Fruit fly (Drosophila melanogaster) whole organism, embryonic: Measurements from ENCODE around the gene smid.
A peak's percentile ranks its signal among the peaks of the same experiment; 100 is the strongest.

Source experiments
- Bteb2 ChIP-seq: fragments of 200-800 bp; sonication (Bioruptor generic); optimal IDR thresholded peaks from 2 replicates; lab custom pipeline; 2016; ENCODE audit warnings: missing biosample characterization, missing genetic modification characterization
- CG10366 ChIP-seq: fragments of 200-800 bp; sonication (Bioruptor generic); IDR thresholded peaks from 2 replicates; pipeline ENCODE4 v1.3.6; 2022; ENCODE audit warnings: missing biosample characterization, missing genetic modification characterization
- CG11085 ChIP-seq: fragments of 200-800 bp; sonication (Bioruptor generic); IDR thresholded peaks from 2 replicates; pipeline ENCODE4 v1.3.6; 2022; ENCODE audit warnings: missing biosample characterization, missing genetic modification characterization
- CG12219 ChIP-seq: fragments of 200-800 bp; sonication (Bioruptor generic); optimal IDR thresholded peaks from 3 replicates; lab custom pipeline; 2018; ENCODE audit warnings: missing biosample characterization, mild to moderate bottlenecking, missing genetic modification characterization
- CG12391 ChIP-seq: fragments of 200-800 bp; sonication (Bioruptor generic); optimal IDR thresholded peaks from 3 replicates; lab custom pipeline; 2018; ENCODE audit warnings: missing biosample characterization, mild to moderate bottlenecking, missing genetic modification characterization, moderate library complexity
- CG12659 ChIP-seq: fragments of 200-800 bp; sonication (Bioruptor generic); optimal IDR thresholded peaks from 3 replicates; lab custom pipeline; 2017; ENCODE audit warnings: mild to moderate bottlenecking, missing biosample characterization, missing genetic modification reagents, missing genetic modification characterization
- CG13287 ChIP-seq: fragments of 200-800 bp; sonication (Bioruptor generic); IDR thresholded peaks from 2 replicates; pipeline ENCODE4 v1.3.6; 2022; ENCODE audit warnings: missing biosample characterization, missing genetic modification characterization; ENCODE audit not compliant: partially characterized antibody
- CG1529 ChIP-seq: fragments of 200-800 bp; sonication (Bioruptor generic); optimal IDR thresholded peaks from 3 replicates; lab custom pipeline; 2018; ENCODE audit warnings: missing biosample characterization, missing genetic modification characterization
- CG2712 ChIP-seq: fragments of 200-800 bp; optimal IDR thresholded peaks from 3 replicates; lab custom pipeline; 2019; ENCODE audit warnings: missing biosample characterization, mild to moderate bottlenecking, missing genetic modification characterization, moderate library complexity
- CG30431 ChIP-seq: fragments of 200-800 bp; sonication (Bioruptor generic); optimal IDR thresholded peaks from 2 replicates; lab custom pipeline; 2017; ENCODE audit warnings: missing biosample characterization, missing genetic modification characterization
- CG33213 ChIP-seq: fragments of 200-800 bp; sonication (Bioruptor generic); optimal IDR thresholded peaks from 3 replicates; lab custom pipeline; 2016; ENCODE audit warnings: missing biosample characterization, missing genetic modification characterization
- CG34376 ChIP-seq: fragments of 200-800 bp; sonication (Bioruptor generic); optimal IDR thresholded peaks from 2 replicates; lab custom pipeline; 2018; ENCODE audit warnings: missing biosample characterization, mild to moderate bottlenecking, missing genetic modification characterization
- CG4707 ChIP-seq: fragments of 200-800 bp; sonication (Bioruptor generic); optimal IDR thresholded peaks from 2 replicates; lab custom pipeline; 2018; ENCODE audit warnings: missing biosample characterization, mild to moderate bottlenecking, missing genetic modification characterization, moderate library complexity
- CG6791 ChIP-seq: fragments of 200-800 bp; sonication (Bioruptor generic); IDR thresholded peaks from 3 replicates; pipeline ENCODE4 v1.3.6; 2022; ENCODE audit warnings: missing biosample characterization, missing genetic modification characterization; ENCODE audit not compliant: partially characterized antibody
- CG7839 ChIP-seq: fragments of 200-800 bp; sonication (Bioruptor generic); optimal IDR thresholded peaks from 3 replicates; lab custom pipeline; 2018; ENCODE audit warnings: missing biosample characterization, mild to moderate bottlenecking, missing genetic modification characterization, moderate library complexity
- CG8944 ChIP-seq: fragments of 200-800 bp; sonication (Bioruptor generic); optimal IDR thresholded peaks from 3 replicates; lab custom pipeline; 2016; ENCODE audit warnings: missing biosample characterization, missing genetic modification characterization
- CkIIα-i1 ChIP-seq: fragments of 200-800 bp; sonication (Bioruptor generic); IDR thresholded peaks from 2 replicates; pipeline ENCODE4 v1.3.6; 2022; ENCODE audit warnings: missing biosample characterization, missing genetic modification characterization
- Dad ChIP-seq: fragments of 200-800 bp; sonication (Bioruptor generic); optimal IDR thresholded peaks from 3 replicates; lab custom pipeline; 2016; ENCODE audit warnings: missing biosample characterization, missing genetic modification characterization
- Dll ChIP-seq: fragments of 200-800 bp; sonication (Bioruptor generic); IDR thresholded peaks from 4 replicates; pipeline ENCODE4 v1.3.6; 2022; ENCODE audit warnings: missing biosample characterization, missing genetic modification characterization; ENCODE audit not compliant: partially characterized antibody
- Gug ChIP-seq: fragments of 200-800 bp; sonication (Bioruptor generic); IDR thresholded peaks from 4 replicates; pipeline ENCODE4 v1.3.6; 2022; ENCODE audit warnings: missing biosample characterization, missing genetic modification characterization
- Hr78 ChIP-seq, 2 experiments: fragments of 200-800 bp in 1 of 2; fragments of >200 bp in 1 of 2; sonication (Bioruptor generic) in 1 of 2; optimal IDR thresholded peaks; 2 replicates each; lab custom pipeline; 2017 to 2019; ENCODE audit warnings: missing biosample characterization in 2 of 2, missing genetic modification characterization in 2 of 2, mild to moderate bottlenecking in 1 of 2, moderate library complexity in 1 of 2
- MBD-R2 ChIP-seq: fragments of 200-800 bp; sonication (Bioruptor generic); IDR thresholded peaks from 2 replicates; pipeline ENCODE4 v1.3.6; 2022; ENCODE audit warnings: missing biosample characterization, missing genetic modification characterization
- NC2β ChIP-seq: fragments of 200-800 bp; sonication (Bioruptor generic); optimal IDR thresholded peaks from 2 replicates; lab custom pipeline; 2016; ENCODE audit warnings: missing biosample characterization, missing genetic modification characterization
- Nf-YB ChIP-seq: fragments of 200-800 bp; sonication (Bioruptor generic); optimal IDR thresholded peaks from 3 replicates; lab custom pipeline; 2019; ENCODE audit warnings: missing biosample characterization, mild to moderate bottlenecking, missing genetic modification characterization, moderate library complexity
- PHDP ChIP-seq: fragments of 200-800 bp; sonication (Bioruptor generic); optimal IDR thresholded peaks from 3 replicates; lab custom pipeline; 2018; ENCODE audit warnings: missing biosample characterization, mild to moderate bottlenecking, missing genetic modification characterization, moderate library complexity
- Spps ChIP-seq: fragments of 200-800 bp; sonication (Bioruptor generic); optimal IDR thresholded peaks from 2 replicates; lab custom pipeline; 2018; ENCODE audit warnings: missing biosample characterization, mild to moderate bottlenecking, missing genetic modification characterization
- Taf1 ChIP-seq: fragments of 200-800 bp; sonication (Bioruptor generic); IDR thresholded peaks from 2 replicates; pipeline ENCODE4 v1.3.6; 2022; ENCODE audit warnings: missing biosample characterization, missing genetic modification characterization
- al ChIP-seq: fragments of 200-800 bp; sonication (Bioruptor generic); IDR thresholded peaks from 2 replicates; pipeline ENCODE4 v1.3.6; 2022; ENCODE audit warnings: missing biosample characterization, missing genetic modification characterization
- ato ChIP-seq: fragments of 200-800 bp; sonication (Bioruptor generic); IDR thresholded peaks from 2 replicates; pipeline ENCODE4 v1.3.6; 2022; ENCODE audit warnings: missing biosample characterization, missing genetic modification characterization; ENCODE audit not compliant: partially characterized antibody
- dmrt11E ChIP-seq: fragments of 200-800 bp; sonication (Bioruptor generic); optimal IDR thresholded peaks from 3 replicates; lab custom pipeline; 2018; ENCODE audit warnings: missing biosample characterization, mild to moderate bottlenecking, missing genetic modification characterization, moderate library complexity
- emc ChIP-seq: fragments of 200-800 bp; sonication (Bioruptor generic); optimal IDR thresholded peaks from 2 replicates; lab custom pipeline; 2016; ENCODE audit warnings: missing biosample characterization, missing genetic modification characterization
- en ChIP-seq: fragments of 200-800 bp; sonication (Bioruptor generic); optimal IDR thresholded peaks from 2 replicates; lab custom pipeline; 2016; ENCODE audit warnings: missing biosample characterization, missing genetic modification characterization
- fd3F ChIP-seq: fragments of 200-800 bp; sonication (Bioruptor generic); optimal IDR thresholded peaks from 2 replicates; lab custom pipeline; 2018; ENCODE audit warnings: missing biosample characterization, mild to moderate bottlenecking, missing genetic modification characterization, moderate library complexity
- gcm2 ChIP-seq: fragments of 200-800 bp; sonication (Bioruptor generic); optimal IDR thresholded peaks from 2 replicates; lab custom pipeline; 2016; ENCODE audit warnings: missing biosample characterization, missing genetic modification characterization
- hb ChIP-seq: fragments of 200-800 bp; sonication (Bioruptor generic); IDR thresholded peaks from 3 replicates; pipeline ENCODE4 v1.3.6; 2022; ENCODE audit warnings: missing biosample characterization, missing genetic modification characterization; ENCODE audit not compliant: partially characterized antibody
- ken ChIP-seq: fragments of 200-800 bp; sonication (Bioruptor generic); IDR thresholded peaks from 3 replicates; pipeline ENCODE4 v1.3.6; 2022; ENCODE audit warnings: missing biosample characterization, missing genetic modification characterization
- lbe ChIP-seq: fragments of 200-800 bp; sonication (Bioruptor generic); optimal IDR thresholded peaks from 2 replicates; lab custom pipeline; 2016; ENCODE audit warnings: missing biosample characterization, mild to moderate bottlenecking, missing genetic modification characterization
- lov ChIP-seq, 2 experiments: fragments of 200-800 bp in 1 of 2; fragments of >200 bp in 1 of 2; sonication (Bioruptor generic) in 1 of 2; IDR thresholded peaks in 1 of 2; optimal IDR thresholded peaks in 1 of 2; 2 replicates in 1 of 2; 3 replicates in 1 of 2; pipeline versions ENCODE4 v1.3.6 to Lab custom; 2017 to 2022; ENCODE audit warnings: missing biosample characterization in 1 of 2, missing genetic modification characterization in 1 of 2
- nerfin-1 ChIP-seq: fragments of 200-800 bp; sonication (Bioruptor generic); optimal IDR thresholded peaks from 3 replicates; lab custom pipeline; 2019; ENCODE audit warnings: missing biosample characterization, mild to moderate bottlenecking, missing genetic modification characterization, moderate library complexity
- nmo ChIP-seq: fragments of 200-800 bp; sonication (Bioruptor generic); optimal IDR thresholded peaks from 2 replicates; lab custom pipeline; 2018; ENCODE audit warnings: missing biosample characterization, mild to moderate bottlenecking, missing genetic modification characterization, moderate library complexity
- pfk ChIP-seq: fragments of 200-800 bp; sonication (Bioruptor generic); optimal IDR thresholded peaks from 2 replicates; lab custom pipeline; 2018; ENCODE audit warnings: missing biosample characterization, mild to moderate bottlenecking, missing genetic modification characterization, moderate library complexity
- ro ChIP-seq: fragments of 200-800 bp; sonication (Bioruptor generic); IDR thresholded peaks from 2 replicates; pipeline ENCODE4 v1.3.6; 2022; ENCODE audit warnings: missing biosample characterization, missing genetic modification characterization
- schlank ChIP-seq: fragments of 200-800 bp; sonication (Bioruptor generic); optimal IDR thresholded peaks from 2 replicates; lab custom pipeline; 2018; ENCODE audit warnings: missing biosample characterization, mild to moderate bottlenecking, missing genetic modification characterization
- scrt ChIP-seq: fragments of 200-800 bp; sonication (Bioruptor generic); optimal IDR thresholded peaks from 2 replicates; lab custom pipeline; 2018; ENCODE audit warnings: missing biosample characterization, mild to moderate bottlenecking, missing genetic modification characterization, moderate library complexity
- ssp ChIP-seq: fragments of 200-800 bp; sonication (Bioruptor generic); IDR thresholded peaks from 2 replicates; pipeline ENCODE4 v1.3.6; 2022; ENCODE audit warnings: missing biosample characterization, missing genetic modification characterization
- stwl ChIP-seq: fragments of 200-800 bp; sonication (Bioruptor generic); optimal IDR thresholded peaks from 3 replicates; lab custom pipeline; 2018; ENCODE audit warnings: missing biosample characterization, mild to moderate bottlenecking, missing genetic modification characterization, moderate library complexity
- tll ChIP-seq, 2 experiments: fragments of 200-800 bp in 1 of 2; fragments of >200 bp in 1 of 2; sonication (Bioruptor generic) in 1 of 2; optimal IDR thresholded peaks; 2 replicates each; lab custom pipeline; 2017 to 2019; ENCODE audit warnings: missing biosample characterization in 2 of 2, missing genetic modification characterization in 2 of 2, mild to moderate bottlenecking in 1 of 2, moderate library complexity in 1 of 2
- vfl ChIP-seq: fragments of 200-800 bp; sonication (Bioruptor generic); optimal IDR thresholded peaks from 2 replicates; lab custom pipeline; 2016; ENCODE audit warnings: missing biosample characterization, missing genetic modification characterization

The smid gene

dm6 chr3L:7370231-7370882, 11.1 kb upstream of the smid start (continued):
- TF ChIP-seq en (GFP tag; lab: Kevin White, UChicago) (no peak), ssp (GFP tag; lab: Robert Waterston, UW) (no peak), Gug (no peak), nerfin-1 (tag; lab: Kevin White, UChicago) (peak; percentile 93), nmo (GFP tag; lab: Kevin White, UChicago) (peak; percentile 45), tll (GFP tag; optimal IDR thresholded peaks at IDR 0.05; lab: Kevin White, UChicago) (peak in 1 of 2 experiments; percentile 30), emc (GFP tag; lab: Kevin White, UChicago) (no peak), schlank (tag; lab: Kevin White, UChicago) (no peak), CG8944 (GFP tag; lab: Kevin White, UChicago) (no peak), CG12391 (no peak), CG34376 (GFP tag; lab: Kevin White, UChicago) (peak; percentile 7), MBD-R2 (GFP tag; lab: Robert Waterston, UW) (no peak), pfk (peak; percentile 21), CG10366 (GFP tag; lab: Robert Waterston, UW) (no peak), Bteb2 (GFP tag; lab: Kevin White, UChicago) (no peak), ken (GFP tag; lab: Robert Waterston, UW) (no peak), gcm2 (GFP tag; lab: Kevin White, UChicago) (no peak), CG33213 (GFP tag; lab: Kevin White, UChicago) (no peak), Dad (GFP tag; lab: Kevin White, UChicago) (no peak), Hr78 (GFP tag; optimal IDR thresholded peaks at IDR 0.05; lab: Kevin White, UChicago) (no peak), PHDP (tag; lab: Kevin White, UChicago) (no peak), CG7839 (tag; lab: Kevin White, UChicago) (no peak), al (GFP tag; lab: Robert Waterston, UW) (no peak), stwl (tag; lab: Kevin White, UChicago) (no peak), ato (GFP tag; lab: Robert Waterston, UW) (0 out of 2 replicates have a peak, but pooled peaks have one; percentile 24), CG1529 (GFP tag; lab: Kevin White, UChicago) (no peak), Taf1 (no peak), Spps (tag; lab: Kevin White, UChicago) (no peak), CG12659 (peak; percentile 37), scrt (peak; percentile 64), ro (GFP tag; lab: Robert Waterston, UW) (no peak), lov (optimal IDR thresholded peaks at IDR 0.05; lab: Kevin White, UChicago) (no peak), lov (GFP tag; IDR thresholded peaks at IDR 0.05; lab: Robert Waterston, UW) (no peak), CkIIα-i1 (GFP tag; lab: Robert Waterston, UW) (no peak), NC2β (GFP tag; lab: Kevin White, UChicago) (no peak), fd3F (GFP tag; lab: Kevin White, UChicago) (no peak), vfl (GFP tag; lab: Kevin White, UChicago) (no peak), Nf-YB (GFP tag; lab: Kevin White, UChicago) (no peak), hb (peak; percentile 20; the same call in 1 of the 3 replicates), CG2712 (tag; lab: Kevin White, UChicago) (peak; percentile 12), lbe (GFP tag; lab: Kevin White, UChicago) (no peak), dmrt11E (no peak), CG13287 (GFP tag; lab: Robert Waterston, UW) (peak; percentile 21; the same call in 1 of the 2 replicates), Dll (GFP tag; lab: Robert Waterston, UW) (0 out of 4 replicates have a peak, but pooled peaks have one; percentile 21), CG30431 (GFP tag; lab: Kevin White, UChicago) (no peak), CG11085 (GFP tag; lab: Robert Waterston, UW) (no peak), CG12219 (GFP tag; lab: Kevin White, UChicago) (no peak), CG6791 (0 out of 3 replicates have a peak, but pooled peaks have one; percentile 26), CG4707 (no peak)
